Fruit fly (Drosophila melanogaster) whole organism, embryonic: ENCODE results near the gene CG31922.
A peak's percentile ranks its signal among the peaks of the same experiment; 100 is the strongest.

ENCODE experiments used
- Abd-B ChIP-seq: fragments of 200-800 bp; sonication (Bioruptor generic); optimal IDR thresholded peaks from 2 replicates; lab custom pipeline; 2018; ENCODE audit warnings: missing biosample characterization, mild to moderate bottlenecking, missing genetic modification characterization, moderate library complexity
- B-H2 ChIP-seq: fragments of 200-800 bp; sonication (Bioruptor generic); optimal IDR thresholded peaks from 2 replicates; lab custom pipeline; 2018; ENCODE audit warnings: missing biosample characterization, mild to moderate bottlenecking, missing genetic modification characterization
- Bgb ChIP-seq: fragments of 200-800 bp; sonication (Bioruptor generic); IDR thresholded peaks from 2 replicates; pipeline ENCODE4 v1.3.6; 2022; ENCODE audit warnings: missing biosample characterization, missing genetic modification characterization; ENCODE audit not compliant: partially characterized antibody
- CG10267 ChIP-seq: fragments of 200-800 bp; sonication (Bioruptor generic); optimal IDR thresholded peaks from 2 replicates; lab custom pipeline; 2018; ENCODE audit warnings: missing biosample characterization, mild to moderate bottlenecking, missing genetic modification characterization, moderate library complexity
- CG10462 ChIP-seq: fragments of 200-800 bp; sonication (Bioruptor generic); optimal IDR thresholded peaks from 2 replicates; lab custom pipeline; 2016; ENCODE audit warnings: missing biosample characterization, missing genetic modification characterization
- CG11696 ChIP-seq: fragments of 200-800 bp; sonication (Bioruptor generic); IDR thresholded peaks from 2 replicates; pipeline ENCODE4 v1.3.6; 2022; ENCODE audit warnings: missing biosample characterization, missing genetic modification characterization
- CG12155 ChIP-seq: fragments of 200-800 bp; sonication (Bioruptor generic); optimal IDR thresholded peaks from 3 replicates; lab custom pipeline; 2016; ENCODE audit warnings: missing biosample characterization, missing genetic modification characterization
- CG12659 ChIP-seq: fragments of 200-800 bp; sonication (Bioruptor generic); optimal IDR thresholded peaks from 3 replicates; lab custom pipeline; 2017; ENCODE audit warnings: mild to moderate bottlenecking, missing biosample characterization, missing genetic modification reagents, missing genetic modification characterization
- CG13287 ChIP-seq: fragments of 200-800 bp; sonication (Bioruptor generic); IDR thresholded peaks from 2 replicates; pipeline ENCODE4 v1.3.6; 2022; ENCODE audit warnings: missing biosample characterization, missing genetic modification characterization; ENCODE audit not compliant: partially characterized antibody
- CG14710 ChIP-seq: fragments of 200-800 bp; sonication (Bioruptor generic); optimal IDR thresholded peaks from 3 replicates; lab custom pipeline; 2019; ENCODE audit warnings: missing biosample characterization, mild to moderate bottlenecking, missing genetic modification characterization, moderate library complexity
- CG16813 ChIP-seq: fragments of 200-800 bp; sonication (Bioruptor generic); IDR thresholded peaks from 3 replicates; pipeline ENCODE4 v1.3.6; 2022; ENCODE audit warnings: missing biosample characterization, missing genetic modification characterization; ENCODE audit not compliant: partially characterized antibody
- CG17186 ChIP-seq: fragments of 200-800 bp; sonication (Bioruptor generic); optimal IDR thresholded peaks from 3 replicates; lab custom pipeline; 2017; ENCODE audit warnings: missing biosample characterization, missing genetic modification reagents, missing genetic modification characterization
- CG17612 ChIP-seq: fragments of 200-800 bp; sonication (Bioruptor generic); IDR thresholded peaks from 2 replicates; pipeline ENCODE4 v1.3.6; 2022; ENCODE audit warnings: missing biosample characterization, missing genetic modification characterization
- CG2116 ChIP-seq: fragments of 200-800 bp; sonication (Bioruptor generic); optimal IDR thresholded peaks from 3 replicates; lab custom pipeline; 2018; ENCODE audit warnings: missing biosample characterization, mild to moderate bottlenecking, missing genetic modification characterization
- CG34224 ChIP-seq: fragments of 200-800 bp; sonication (Bioruptor generic); IDR thresholded peaks from 3 replicates; pipeline ENCODE4 v1.3.6; 2022; ENCODE audit warnings: missing biosample characterization, missing genetic modification characterization; ENCODE audit not compliant: partially characterized antibody
- CG34422 ChIP-seq: fragments of 200-800 bp; sonication (Bioruptor generic); IDR thresholded peaks from 3 replicates; pipeline ENCODE4 v1.3.6; 2022; ENCODE audit warnings: missing biosample characterization, missing genetic modification characterization
- CG4617 ChIP-seq: fragments of 200-800 bp; sonication (Bioruptor generic); optimal IDR thresholded peaks from 3 replicates; lab custom pipeline; 2016; ENCODE audit warnings: missing biosample characterization, missing genetic modification characterization, borderline replicate concordance
- CG6683 ChIP-seq: fragments of 200-800 bp; sonication (Bioruptor generic); optimal IDR thresholded peaks from 2 replicates; lab custom pipeline; 2017; ENCODE audit warnings: missing biosample characterization, mild to moderate bottlenecking, missing genetic modification characterization, missing genetic modification reagents
- CG6765 ChIP-seq: fragments of 200-800 bp; sonication (Bioruptor generic); optimal IDR thresholded peaks from 3 replicates; lab custom pipeline; 2017; ENCODE audit warnings: missing biosample characterization, mild to moderate bottlenecking, missing genetic modification characterization
- CG7357 ChIP-seq: fragments of 200-800 bp; sonication (Bioruptor generic); IDR thresholded peaks from 3 replicates; pipeline ENCODE4 v1.3.6; 2022; ENCODE audit warnings: missing biosample characterization, missing genetic modification characterization
- CG7839 ChIP-seq: fragments of 200-800 bp; sonication (Bioruptor generic); optimal IDR thresholded peaks from 3 replicates; lab custom pipeline; 2018; ENCODE audit warnings: missing biosample characterization, mild to moderate bottlenecking, missing genetic modification characterization, moderate library complexity
- CG8089 ChIP-seq: fragments of 200-800 bp; sonication (Bioruptor generic); optimal IDR thresholded peaks from 3 replicates; lab custom pipeline; 2016; ENCODE audit warnings: missing biosample characterization, missing genetic modification characterization
- CG9437 ChIP-seq: fragments of 200-800 bp; sonication (Bioruptor generic); optimal IDR thresholded peaks from 2 replicates; lab custom pipeline; 2018; ENCODE audit warnings: missing biosample characterization, mild to moderate bottlenecking, missing genetic modification characterization
- CG9797 ChIP-seq: fragments of 200-800 bp; sonication (Bioruptor generic); optimal IDR thresholded peaks from 3 replicates; lab custom pipeline; 2018; ENCODE audit warnings: missing biosample characterization, mild to moderate bottlenecking, missing genetic modification characterization
- Doc3 ChIP-seq: fragments of 200-800 bp; sonication (Bioruptor generic); IDR thresholded peaks from 3 replicates; pipeline ENCODE4 v1.3.6; 2022; ENCODE audit warnings: missing biosample characterization, missing genetic modification characterization; ENCODE audit not compliant: partially characterized antibody
- Dp ChIP-seq: fragments of 200-800 bp; sonication (Bioruptor generic); optimal IDR thresholded peaks from 2 replicates; lab custom pipeline; 2018; ENCODE audit warnings: missing biosample characterization, mild to moderate bottlenecking, missing genetic modification characterization, moderate library complexity
- Dref ChIP-seq: fragments of 200-800 bp; sonication (Bioruptor generic); IDR thresholded peaks from 2 replicates; pipeline ENCODE4 v1.3.6; 2022; ENCODE audit warnings: missing biosample characterization, missing genetic modification characterization
- E2f2 ChIP-seq: fragments of 200-800 bp; sonication (Bioruptor generic); IDR thresholded peaks from 2 replicates; pipeline ENCODE4 v1.3.6; 2022; ENCODE audit warnings: missing biosample characterization, missing genetic modification characterization
- Elba2 ChIP-seq: fragments of 200-800 bp; sonication (Bioruptor generic); optimal IDR thresholded peaks from 3 replicates; lab custom pipeline; 2016; ENCODE audit warnings: missing biosample characterization, missing genetic modification characterization
- Ets97D ChIP-seq: fragments of 200-800 bp; sonication (Bioruptor generic); optimal IDR thresholded peaks from 3 replicates; lab custom pipeline; 2016; ENCODE audit warnings: missing biosample characterization, missing genetic modification characterization
- HLH4C ChIP-seq: fragments of 200-800 bp; sonication (Bioruptor generic); IDR thresholded peaks from 3 replicates; pipeline ENCODE4 v1.3.6; 2022; ENCODE audit warnings: missing biosample characterization, missing genetic modification characterization; ENCODE audit not compliant: partially characterized antibody
- Lpt ChIP-seq: fragments of >200 bp; optimal IDR thresholded peaks from 2 replicates; lab custom pipeline; 2018; ENCODE audit warnings: missing biosample characterization, missing genetic modification characterization
- MBD-R2 ChIP-seq: fragments of 200-800 bp; sonication (Bioruptor generic); IDR thresholded peaks from 2 replicates; pipeline ENCODE4 v1.3.6; 2022; ENCODE audit warnings: missing biosample characterization, missing genetic modification characterization
- MESR4 ChIP-seq: fragments of 200-800 bp; sonication (Bioruptor generic); optimal IDR thresholded peaks from 2 replicates; lab custom pipeline; 2018; ENCODE audit warnings: missing biosample characterization, mild to moderate bottlenecking, missing genetic modification characterization, moderate library complexity
- Med ChIP-seq: fragments of 200-800 bp; sonication (Bioruptor generic); peaks from one replicate; lab custom pipeline; 2016; ENCODE audit warnings: missing biosample characterization, missing genetic modification characterization, mild to moderate bottlenecking, inconsistent platforms, moderate library complexity
- Myb ChIP-seq: fragments of 200-800 bp; sonication (Bioruptor generic); optimal IDR thresholded peaks from 2 replicates; lab custom pipeline; 2016; ENCODE audit warnings: missing biosample characterization, missing genetic modification characterization
- Pdp1 ChIP-seq, 2 experiments: fragments of 200-800 bp; sonication (Bioruptor generic); optimal IDR thresholded peaks; 3 replicates each; lab custom pipeline; 2016; ENCODE audit warnings: missing biosample characterization in 2 of 2, missing genetic modification characterization in 2 of 2, mild to moderate bottlenecking in 1 of 2, moderate library complexity in 1 of 2
- Sry-δ ChIP-seq: fragments of 200-800 bp; sonication (Bioruptor generic); optimal IDR thresholded peaks from 2 replicates; lab custom pipeline; 2016; ENCODE audit warnings: missing biosample characterization, missing genetic modification characterization
- YL-1 ChIP-seq: fragments of 200-800 bp; sonication (Bioruptor generic); optimal IDR thresholded peaks from 3 replicates; lab custom pipeline; 2017; ENCODE audit warnings: missing biosample characterization, mild to moderate bottlenecking, missing genetic modification characterization
- ato ChIP-seq: fragments of 200-800 bp; sonication (Bioruptor generic); IDR thresholded peaks from 2 replicates; pipeline ENCODE4 v1.3.6; 2022; ENCODE audit warnings: missing biosample characterization, missing genetic modification characterization; ENCODE audit not compliant: partially characterized antibody
- btn ChIP-seq: fragments of 200-800 bp; sonication (Bioruptor generic); optimal IDR thresholded peaks from 2 replicates; lab custom pipeline; 2016; ENCODE audit warnings: missing biosample characterization, missing genetic modification characterization
- cad ChIP-seq: fragments of >200 bp; optimal IDR thresholded peaks from 2 replicates; lab custom pipeline; 2017; ENCODE audit warnings: missing biosample characterization, missing genetic modification characterization
- grn ChIP-seq: fragments of 200-800 bp; sonication (Bioruptor generic); optimal IDR thresholded peaks from 3 replicates; lab custom pipeline; 2017; ENCODE audit warnings: missing biosample characterization, missing genetic modification characterization
- ken ChIP-seq: fragments of 200-800 bp; sonication (Bioruptor generic); IDR thresholded peaks from 3 replicates; pipeline ENCODE4 v1.3.6; 2022; ENCODE audit warnings: missing biosample characterization, missing genetic modification characterization
- maf-S ChIP-seq: fragments of 200-800 bp; sonication (Bioruptor generic); optimal IDR thresholded peaks from 2 replicates; lab custom pipeline; 2016; ENCODE audit warnings: missing biosample characterization, missing genetic modification characterization
- scrt ChIP-seq: fragments of 200-800 bp; sonication (Bioruptor generic); optimal IDR thresholded peaks from 2 replicates; lab custom pipeline; 2018; ENCODE audit warnings: missing biosample characterization, mild to moderate bottlenecking, missing genetic modification characterization, moderate library complexity
- stwl ChIP-seq: fragments of 200-800 bp; sonication (Bioruptor generic); optimal IDR thresholded peaks from 3 replicates; lab custom pipeline; 2018; ENCODE audit warnings: missing biosample characterization, mild to moderate bottlenecking, missing genetic modification characterization, moderate library complexity
- unc-4 ChIP-seq: fragments of 200-800 bp; sonication (Bioruptor generic); IDR thresholded peaks from 2 replicates; pipeline ENCODE4 v1.3.6; 2022; ENCODE audit warnings: missing biosample characterization, missing genetic modification characterization; ENCODE audit not compliant: partially characterized antibody

The CG31922 gene

DNA sequence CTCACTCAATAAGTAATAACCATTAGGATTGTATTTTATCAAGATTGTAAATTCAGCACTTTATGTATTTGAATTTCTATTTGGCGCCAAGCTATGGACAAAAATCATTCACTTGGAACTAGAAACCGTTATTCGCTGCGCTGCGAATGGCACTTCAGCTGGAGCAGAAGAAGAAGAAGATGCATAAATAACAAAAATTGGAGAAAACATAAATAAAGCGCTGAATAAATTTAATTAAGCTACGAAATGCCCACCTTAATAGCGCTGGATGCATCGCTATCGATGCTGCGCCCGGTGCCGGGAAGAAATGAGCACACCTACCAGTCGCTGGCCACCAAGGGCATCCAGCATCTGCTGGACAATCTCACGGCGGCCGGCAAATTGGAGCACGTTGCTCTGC, 5.7 kb upstream of the CG31922 start, which contains the start of gene IntS14 (continued):
- TF ChIP-seq CG10462 (GFP tag; lab: Kevin White, UChicago) (peak; percentile 3), Elba2 (GFP tag; lab: Kevin White, UChicago) (no peak), unc-4 (GFP tag; lab: Robert Waterston, UW) (peak; percentile 37; the same call in 1 of the 2 replicates), ken (GFP tag; lab: Robert Waterston, UW) (no peak), Pdp1 (GFP tag; optimal IDR thresholded peaks at IDR 0.05; lab: Kevin White, UChicago) (peak in 1 of 2 experiments; percentile 30), CG34422 (GFP tag; lab: Robert Waterston, UW) (peak; percentile 62; the same call in 1 of the 3 replicates), CG12155 (GFP tag; lab: Kevin White, UChicago) (no peak), CG6765 (GFP tag; lab: Kevin White, UChicago) (no peak), CG9797 (peak; percentile 9), CG17612 (no peak), scrt (GFP tag; lab: Kevin White, UChicago) (no peak), B-H2 (no peak), CG16813 (GFP tag; lab: Robert Waterston, UW) (no peak), CG7839 (tag; lab: Kevin White, UChicago) (no peak), CG4617 (GFP tag; lab: Kevin White, UChicago) (peak; percentile 54), CG8089 (GFP tag; lab: Kevin White, UChicago) (peak; percentile 68), cad (GFP tag; lab: Kevin White, UChicago) (no peak), CG6683 (GFP tag; lab: Kevin White, UChicago) (no peak), YL-1 (peak; percentile 8), CG7357 (GFP tag; lab: Robert Waterston, UW) (no peak), CG14710 (tag; lab: Kevin White, UChicago) (peak; percentile 12)

DNA sequence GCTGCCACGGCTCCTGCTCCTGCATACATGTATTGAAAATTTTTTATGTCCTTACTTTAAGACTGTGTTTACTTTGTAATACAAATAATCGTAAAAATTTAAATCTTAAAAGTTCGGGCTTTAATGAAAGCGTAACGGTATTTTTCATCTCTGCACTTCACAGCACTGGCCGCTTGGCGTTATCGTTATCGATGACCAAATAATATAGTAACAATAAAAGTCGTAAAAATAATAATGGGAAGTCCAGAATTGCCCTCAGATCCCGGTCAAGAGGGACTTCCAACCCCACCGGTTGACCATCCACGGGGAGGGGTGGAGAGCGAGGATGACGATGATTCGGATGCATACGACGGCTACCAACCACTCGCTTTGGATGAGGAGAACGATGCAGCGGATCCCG, 3.7 kb upstream of the CG31922 start, which contains the start of gene CG14341:
CG14341 (plus strand) TSS at position 181 of the 400 bp plus-strand sequence.
- TF ChIP-seq Lpt (no peak), CG11696 (GFP tag; lab: Robert Waterston, UW) (no peak), Dp (GFP tag; lab: Kevin White, UChicago) (peak; percentile 45), maf-S (GFP tag; lab: Kevin White, UChicago) (no peak), CG9437 (GFP tag; lab: Kevin White, UChicago) (peak; percentile 49), CG10267 (tag; lab: Kevin White, UChicago) (peak; percentile 76), Bgb (GFP tag; lab: Robert Waterston, UW) (peak; percentile 27; the same call in 1 of the 2 replicates), E2f2 (GFP tag; lab: Robert Waterston, UW) (peak; percentile 56), ato (GFP tag; lab: Robert Waterston, UW) (0 out of 2 replicates have a peak, but pooled peaks have one; percentile 10), CG12659 (GFP tag; lab: Kevin White, UChicago) (peak; percentile 2), grn (GFP tag; lab: Kevin White, UChicago) (no peak), Med (GFP tag; lab: Kevin White, UChicago) (peak; percentile 21), CG17186 (GFP tag; lab: Kevin White, UChicago) (no peak), Dref (GFP tag; lab: Robert Waterston, UW) (peak; percentile 64), btn (GFP tag; lab: Kevin White, UChicago) (no peak), Ets97D (peak; percentile 1), Myb (GFP tag; lab: Kevin White, UChicago) (peak; percentile 91), CG2116 (peak; percentile 15), Abd-B (GFP tag; lab: Kevin White, UChicago) (peak; percentile 27), unc-4 (GFP tag; lab: Robert Waterston, UW) (0 out of 2 replicates have a peak, but pooled peaks have one; percentile 17), Sry-δ (GFP tag; lab: Kevin White, UChicago) (peak; percentile 34), MBD-R2 (GFP tag; lab: Robert Waterston, UW) (peak; percentile 74), Doc3 (peak; percentile 16; the same call in 1 of the 3 replicates), stwl (tag; lab: Kevin White, UChicago) (peak; percentile 53), CG13287 (GFP tag; lab: Robert Waterston, UW) (peak; percentile 59), MESR4 (peak; percentile 31), HLH4C (GFP tag; lab: Robert Waterston, UW) (peak; percentile 59; the same call in 2 of the 3 replicates), CG34224 (GFP tag; lab: Robert Waterston, UW) (peak; percentile 33; the same call in 2 of the 3 replicates)
